Worm (Caenorhabditis elegans) whole organism, L3 larva: ENCODE results near the gene isw-1.

Source experiments
- ama-1 ChIP-seq: fragments of 150-350 bp; optimal IDR thresholded peaks from 2 replicates; lab custom pipeline; 2018
- elt-3 ChIP-seq, 3 experiments: fragments of 150-350 bp in 1 of 3; sonication (generic microtip) in 2 of 3; optimal IDR thresholded peaks; 2 replicates in 2 of 3; 4 replicates in 1 of 3; lab custom pipeline; 2014 to 2017; ENCODE audit warnings: missing biosample characterization in 3 of 3, missing genetic modification characterization in 3 of 3
- snpc-4 ChIP-seq: fragments of 150-350 bp; optimal IDR thresholded peaks from 2 replicates; lab custom pipeline; 2014; ENCODE audit warnings: missing biosample characterization, missing genetic modification characterization
- unc-62 ChIP-seq: fragments of 150-350 bp; sonication (generic microtip); optimal IDR thresholded peaks from 4 replicates; lab custom pipeline; 2014; ENCODE audit warnings: missing biosample characterization, missing genetic modification reagents, missing genetic modification characterization

DNA sequence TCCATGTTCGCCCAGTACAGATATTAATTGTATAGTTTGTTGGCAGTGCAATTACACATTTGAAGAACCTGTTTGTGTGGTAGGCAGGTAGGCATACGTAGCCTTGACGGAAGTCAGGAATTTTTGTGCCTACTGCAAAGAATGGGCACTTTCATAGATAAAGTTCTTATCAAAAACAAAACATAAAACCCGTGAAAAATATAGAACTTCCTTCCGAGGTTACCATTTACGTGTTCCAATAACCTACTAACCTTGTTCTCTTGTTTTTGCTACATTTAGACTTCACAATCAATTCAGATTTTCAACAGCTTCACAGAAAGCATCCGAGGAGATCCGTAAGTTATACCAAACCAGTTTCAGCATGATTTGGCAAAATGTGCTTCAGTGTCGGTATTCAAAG lies 3.4 kb upstream of the isw-1 start, which contains the start of gene F37A4.4:
- no peak for TF ChIP-seq unc-62
- TF ChIP-seq snpc-4 (tag; lab: Kevin White, UChicago): no peak
- TF ChIP-seq ama-1 (lab: Kevin White, UChicago): no peak
- TF ChIP-seq elt-3 (tag; optimal IDR thresholded peaks at IDR 0.05; lab: Kevin White, UChicago): no peak
